Worm (Caenorhabditis elegans): ENCODE data around the gene abu-13.

abu-13 gene

DNA sequence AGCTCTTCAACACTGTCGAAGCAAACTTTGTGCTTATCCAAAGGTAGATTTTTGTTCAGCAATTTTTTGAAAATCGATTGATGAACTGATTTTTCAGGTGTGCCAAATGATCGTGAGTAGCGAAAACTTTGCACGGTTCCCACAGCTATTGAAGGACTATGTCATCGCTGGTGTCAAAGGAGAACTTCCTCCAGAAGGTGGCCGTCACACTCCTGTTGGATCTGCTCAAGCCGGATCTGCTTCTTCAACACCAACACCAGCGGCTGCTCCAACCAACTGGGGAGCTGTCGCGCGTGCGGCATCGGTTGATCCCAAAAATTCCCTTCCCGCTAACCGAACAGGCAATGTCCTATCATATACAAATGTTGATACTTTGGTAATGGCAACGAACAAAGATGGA lies 7.7 kb upstream of the abu-13 start:
- TF ChIP-seq jun-1 (tag; optimal IDR thresholded peaks at IDR 0.05) (no peak), nhr-76 (tag; optimal IDR thresholded peaks at IDR 0.05) (no peak), efl-1 (optimal IDR thresholded peaks at IDR 0.05) (no peak), efl-1 (GFP tag; optimal IDR thresholded peaks at IDR 0.05 in 1 of 2) (peak in 1 of 2 experiments; percentile 51), skn-1 (tag; optimal IDR thresholded peaks at IDR 0.05) (no peak), fos-1 (tag; optimal IDR thresholded peaks at IDR 0.05) (no peak)

DNA sequence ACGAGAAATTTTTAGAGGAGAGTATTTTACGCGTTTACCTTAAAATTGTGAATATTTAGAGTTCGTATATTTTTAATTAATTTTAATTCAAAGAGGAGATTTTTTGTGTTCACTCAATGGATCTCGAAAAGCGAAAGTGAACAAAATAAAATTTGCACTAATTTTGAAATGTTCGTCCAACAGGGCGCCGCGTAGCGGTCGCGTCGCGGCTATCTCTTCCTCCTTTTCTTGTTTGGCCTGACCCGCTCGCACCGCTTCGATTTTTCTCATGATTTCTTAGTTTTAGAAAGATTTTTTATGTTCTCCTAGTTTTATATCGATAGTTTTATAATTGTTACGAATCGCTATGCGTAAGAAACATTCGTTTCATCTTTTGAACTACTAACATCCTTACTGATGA lies 5.7 kb upstream of the abu-13 start:
- no peak for TF ChIP-seq tbx-2 (tag; optimal IDR thresholded peaks at IDR 0.05)
- no peak for TF ChIP-seq vab-15 (tag; optimal IDR thresholded peaks at IDR 0.05)
- peak in 1 of 2 experiments; percentile 43 for TF ChIP-seq lsy-2 (tag; optimal IDR thresholded peaks at IDR 0.05)
- no peak for TF ChIP-seq sup-37 (GFP tag; optimal IDR thresholded peaks at IDR 0.05)
- TF ChIP-seq ceh-8 (GFP tag; optimal IDR thresholded peaks at IDR 0.05): no peak
- peak in 1 of 2 experiments; percentile 35 for TF ChIP-seq lin-35 (GFP tag; optimal IDR thresholded peaks at IDR 0.05)
- no peak for TF ChIP-seq ceh-88 (GFP tag; IDR thresholded peaks at IDR 0.05)
- peak in 1 of 2 experiments; percentile 25 for TF ChIP-seq efl-1 (optimal IDR thresholded peaks at IDR 0.05)
- peak; percentile 11 to 48 for TF ChIP-seq efl-1 (GFP tag; optimal IDR thresholded peaks at IDR 0.05 in 1 of 2)
- TF ChIP-seq isw-1 (GFP tag; IDR thresholded peaks at IDR 0.05): no peak
- no peak for TF ChIP-seq ceh-90 (tag; optimal IDR thresholded peaks at IDR 0.05)
- no peak for TF ChIP-seq hpl-2 (GFP tag; optimal IDR thresholded peaks at IDR 0.05)
- no peak for TF ChIP-seq sptf-1 (tag; optimal IDR thresholded peaks at IDR 0.05)
- no peak for TF ChIP-seq unc-130 (tag; optimal IDR thresholded peaks at IDR 0.05)
- no peak for TF ChIP-seq elt-3 (tag; optimal IDR thresholded peaks at IDR 0.05)
- TF ChIP-seq nhr-76 (tag; optimal IDR thresholded peaks at IDR 0.05): no peak
- TF ChIP-seq C04F5.9 (tag; optimal IDR thresholded peaks at IDR 0.05): no peak
- no peak for TF ChIP-seq jun-1 (tag; optimal IDR thresholded peaks at IDR 0.05)
- TF ChIP-seq lin-15B (tag; optimal IDR thresholded peaks at IDR 0.05): peak; percentile 1
- no peak for TF ChIP-seq nhr-237 (tag; optimal IDR thresholded peaks at IDR 0.05)
- TF ChIP-seq ceh-82 (tag; optimal IDR thresholded peaks at IDR 0.05): no peak
- no peak for TF ChIP-seq aha-1 (tag; optimal IDR thresholded peaks at IDR 0.05)
- no peak for TF ChIP-seq pqm-1 (tag; optimal IDR thresholded peaks at IDR 0.05)
- TF ChIP-seq lin-14 (GFP tag; optimal IDR thresholded peaks at IDR 0.05): peak; percentile 54
- no peak for TF ChIP-seq snu-23 (GFP tag; optimal IDR thresholded peaks at IDR 0.05)
- TF ChIP-seq nhr-84 (tag; optimal IDR thresholded peaks at IDR 0.05): no peak
- no peak for TF ChIP-seq unc-86 (tag; optimal IDR thresholded peaks at IDR 0.05)
- TF ChIP-seq zip-4 (GFP tag; optimal IDR thresholded peaks at IDR 0.05): no peak
- TF ChIP-seq xbp-1 (tag; optimal IDR thresholded peaks at IDR 0.05): no peak
- no peak for TF ChIP-seq fkh-4 (tag; optimal IDR thresholded peaks at IDR 0.05; ENCODE audit: borderline replicate concordance)
- no peak for TF ChIP-seq alr-1 (tag; optimal IDR thresholded peaks at IDR 0.05; ENCODE audit: borderline replicate concordance)
- TF ChIP-seq blmp-1 (tag; optimal IDR thresholded peaks at IDR 0.05): peak; percentile 90
- TF ChIP-seq irx-1 (tag; optimal IDR thresholded peaks at IDR 0.05): no peak
- TF ChIP-seq grh-1 (GFP tag; IDR thresholded peaks at IDR 0.05): no peak
- no peak for TF ChIP-seq mef-2 (tag; optimal IDR thresholded peaks at IDR 0.05)
- no peak for TF ChIP-seq nhr-28 (tag; optimal IDR thresholded peaks at IDR 0.05)
- no peak for TF ChIP-seq nhr-12 (tag; optimal IDR thresholded peaks at IDR 0.05)
- no peak for TF ChIP-seq nhr-71 (tag; optimal IDR thresholded peaks at IDR 0.05)
- no peak for TF ChIP-seq lin-13 (GFP tag; optimal IDR thresholded peaks at IDR 0.05)
- no peak for TF ChIP-seq snpc-4 (tag; optimal IDR thresholded peaks at IDR 0.05)
- TF ChIP-seq nhr-19 (GFP tag; conservative IDR thresholded peaks at IDR 0.05): no peak
- no peak for TF ChIP-seq ztf-11 (tag; optimal IDR thresholded peaks at IDR 0.05)
- TF ChIP-seq pax-3 (tag; optimal IDR thresholded peaks at IDR 0.05): no peak
- no peak for TF ChIP-seq hlh-17 (GFP tag; optimal IDR thresholded peaks at IDR 0.05; ENCODE audit: borderline replicate concordance)
- no peak for TF ChIP-seq pag-3 (tag; optimal IDR thresholded peaks at IDR 0.05; ENCODE audit: borderline replicate concordance, insufficient read depth)
- no peak for TF ChIP-seq nhr-90 (tag; optimal IDR thresholded peaks at IDR 0.05; ENCODE audit: poor library complexity)
- TF ChIP-seq lin-39 (tag; optimal IDR thresholded peaks at IDR 0.05): no peak
- no peak for TF ChIP-seq unc-98 (GFP tag; IDR thresholded peaks at IDR 0.05)
- no peak for TF ChIP-seq C16A3.4 (tag; optimal IDR thresholded peaks at IDR 0.05)

Measured in whole organism, L1 larva.